Worm (Caenorhabditis elegans): ENCODE measurements around the gene F58E6.8.

Gene F58E6.8

DNA sequence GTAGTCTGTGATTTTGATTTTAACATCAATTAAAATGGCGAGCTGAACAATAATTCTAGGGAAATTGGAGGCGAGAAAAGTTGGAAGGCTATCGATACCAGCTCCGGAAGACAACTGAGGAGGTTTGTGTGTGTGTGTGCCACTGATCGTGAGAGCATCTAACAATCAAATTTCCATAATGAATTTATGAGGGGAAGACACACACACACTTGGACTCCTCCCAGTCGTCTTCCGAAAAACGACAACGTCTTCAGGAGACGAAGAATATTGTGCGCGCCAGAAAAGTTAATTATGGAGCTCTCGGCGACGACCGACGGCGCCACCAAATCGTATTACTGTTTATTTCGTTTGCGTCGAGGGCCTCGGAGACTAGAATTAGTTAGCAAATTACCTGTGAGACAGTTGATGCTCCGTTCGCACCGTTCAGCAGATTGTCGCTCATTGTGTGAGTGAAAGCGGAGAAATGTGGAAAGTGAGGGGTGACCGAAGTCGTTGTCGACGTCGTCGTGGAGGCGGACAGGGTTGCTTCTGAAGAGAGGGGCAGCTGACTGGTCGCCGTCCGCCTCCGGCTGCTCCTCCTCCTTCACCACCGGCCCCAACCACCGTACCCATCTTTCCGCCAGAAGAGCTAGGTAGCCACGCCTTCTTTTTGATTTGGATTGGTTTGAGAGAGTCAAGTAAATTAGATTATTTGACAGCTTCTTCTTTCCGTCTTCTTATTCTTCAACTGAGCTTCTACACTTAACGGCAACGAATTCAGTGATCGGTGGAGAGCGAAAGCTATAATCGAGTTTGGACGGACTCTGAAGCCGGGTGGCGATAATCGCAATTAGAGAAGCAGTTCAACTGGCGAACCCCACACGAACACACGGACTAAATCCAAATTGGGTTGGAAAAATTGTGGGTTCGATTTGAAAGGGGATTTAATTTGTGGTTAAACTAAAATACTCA lies 13.5 kb upstream of the F58E6.8 start, which contains the start of gene unc-42:
Gene unc-42 (minus strand): TSS at position 564 of the 951 bp plus-strand sequence.
- TF ChIP-seq ztf-23 (GFP tag; IDR thresholded peaks at IDR 0.05) (no peak), med-1 (GFP tag; optimal IDR thresholded peaks at IDR 0.05; ENCODE audit: insufficient read depth) (no peak), flt-1 (GFP tag; IDR thresholded peaks at IDR 0.05) (0 out of 2 replicates have a peak, but pooled peaks have one; percentile 27)

- no peak for TF ChIP-seq med-1 (GFP tag; optimal IDR thresholded peaks at IDR 0.05; ENCODE audit: insufficient read depth)
- TF ChIP-seq klf-2 (GFP tag; conservative IDR thresholded peaks at IDR 0.05), result no peak
- no peak for TF ChIP-seq ref-1 (GFP tag; conservative IDR thresholded peaks at IDR 0.05)
- no peak for TF ChIP-seq tab-1 (GFP tag; IDR thresholded peaks at IDR 0.05)
- no peak for TF ChIP-seq flt-1 (GFP tag; IDR thresholded peaks at IDR 0.05)
- TF ChIP-seq T22C8.4 (GFP tag; IDR thresholded peaks at IDR 0.05), result no peak
- no peak for TF ChIP-seq ztf-23 (GFP tag; IDR thresholded peaks at IDR 0.05)
- no peak for TF ChIP-seq ztf-29 (GFP tag; IDR thresholded peaks at IDR 0.05)
- TF ChIP-seq cog-1 (tag; optimal IDR thresholded peaks at IDR 0.05), result no peak
Measured at ce11 chrV:9767941-9768340, 12.3 kb upstream of the F58E6.8 start.

- TF ChIP-seq ref-1 (GFP tag; conservative IDR thresholded peaks at IDR 0.05) (no peak), ztf-29 (GFP tag; IDR thresholded peaks at IDR 0.05) (no peak), flt-1 (GFP tag; IDR thresholded peaks at IDR 0.05) (no peak), klf-2 (GFP tag; conservative IDR thresholded peaks at IDR 0.05) (no peak), med-1 (GFP tag; optimal IDR thresholded peaks at IDR 0.05; ENCODE audit: insufficient read depth) (no peak), tab-1 (GFP tag; IDR thresholded peaks at IDR 0.05) (no peak), cog-1 (tag; optimal IDR thresholded peaks at IDR 0.05) (no peak), T22C8.4 (GFP tag; IDR thresholded peaks at IDR 0.05) (no peak), ztf-23 (GFP tag; IDR thresholded peaks at IDR 0.05) (no peak)
Measured at ce11 chrV:9765622-9766021, 10.0 kb upstream of the F58E6.8 start.

DNA sequence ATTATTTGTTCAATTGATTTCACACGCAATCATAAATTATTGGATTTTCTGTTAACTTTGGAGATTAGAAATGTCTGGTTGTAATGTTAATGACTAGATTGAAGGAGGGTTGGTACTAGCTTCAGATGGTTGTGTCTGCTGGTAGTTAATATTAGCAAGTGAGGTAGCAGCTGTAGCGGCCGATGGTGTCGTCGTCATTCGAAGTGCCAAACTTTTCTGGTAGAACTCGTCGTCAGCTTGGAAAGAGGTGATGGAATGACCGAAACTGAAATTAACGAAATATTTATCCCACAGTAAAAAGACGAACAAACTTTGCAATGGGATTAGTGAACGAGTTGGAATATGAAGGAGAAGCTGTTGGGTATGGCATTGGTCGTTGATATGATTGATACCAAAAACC lies 8.9 kb upstream of the F58E6.8 start:
- TF ChIP-seq flt-1 (GFP tag; IDR thresholded peaks at IDR 0.05) (no peak), cog-1 (tag; optimal IDR thresholded peaks at IDR 0.05) (no peak), ref-1 (GFP tag; conservative IDR thresholded peaks at IDR 0.05) (no peak), klf-2 (GFP tag; conservative IDR thresholded peaks at IDR 0.05) (no peak), T22C8.4 (GFP tag; IDR thresholded peaks at IDR 0.05) (no peak), ztf-29 (GFP tag; IDR thresholded peaks at IDR 0.05) (no peak), ztf-23 (GFP tag; IDR thresholded peaks at IDR 0.05) (no peak), med-1 (GFP tag; optimal IDR thresholded peaks at IDR 0.05; ENCODE audit: insufficient read depth) (no peak), tab-1 (GFP tag; IDR thresholded peaks at IDR 0.05) (no peak)

- TF ChIP-seq T22C8.4 (GFP tag; IDR thresholded peaks at IDR 0.05), result no peak
- no peak for TF ChIP-seq med-1 (GFP tag; optimal IDR thresholded peaks at IDR 0.05; ENCODE audit: insufficient read depth)
- TF ChIP-seq klf-2 (GFP tag; conservative IDR thresholded peaks at IDR 0.05), result no peak
- no peak for TF ChIP-seq tab-1 (GFP tag; IDR thresholded peaks at IDR 0.05)
- TF ChIP-seq cog-1 (tag; optimal IDR thresholded peaks at IDR 0.05), result no peak
- no peak for TF ChIP-seq ztf-29 (GFP tag; IDR thresholded peaks at IDR 0.05)
- no peak for TF ChIP-seq flt-1 (GFP tag; IDR thresholded peaks at IDR 0.05)
- TF ChIP-seq ref-1 (GFP tag; conservative IDR thresholded peaks at IDR 0.05), result no peak
- TF ChIP-seq ztf-23 (GFP tag; IDR thresholded peaks at IDR 0.05), result no peak
Measured at ce11 chrV:9763759-9764158, 8.1 kb upstream of the F58E6.8 start.

DNA sequence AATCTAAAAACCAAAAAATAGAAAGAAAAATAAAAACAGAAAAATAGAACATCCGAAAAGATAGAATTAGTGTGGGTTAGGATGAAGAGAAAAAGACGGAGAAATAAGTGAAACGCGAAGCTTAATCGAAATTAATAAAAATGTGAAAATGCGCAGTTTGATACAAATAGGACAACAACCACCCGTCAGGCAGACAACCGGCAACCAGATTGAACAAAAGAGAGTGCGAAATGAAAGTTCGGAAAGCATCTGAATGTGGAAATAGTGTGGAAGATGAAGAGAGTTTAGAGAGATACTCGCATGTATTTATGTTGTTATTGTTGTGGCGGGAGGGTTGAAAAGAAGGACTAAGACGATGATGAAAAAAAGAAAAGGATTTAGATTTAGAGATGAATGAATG lies 2.8 kb upstream of the F58E6.8 start:
- TF ChIP-seq cog-1 (tag; optimal IDR thresholded peaks at IDR 0.05), result no peak
- no peak for TF ChIP-seq flt-1 (GFP tag; IDR thresholded peaks at IDR 0.05)
- no peak for TF ChIP-seq T22C8.4 (GFP tag; IDR thresholded peaks at IDR 0.05)
- no peak for TF ChIP-seq tab-1 (GFP tag; IDR thresholded peaks at IDR 0.05)
- TF ChIP-seq ztf-23 (GFP tag; IDR thresholded peaks at IDR 0.05), result no peak
- TF ChIP-seq med-1 (GFP tag; optimal IDR thresholded peaks at IDR 0.05; ENCODE audit: insufficient read depth), result no peak
- TF ChIP-seq klf-2 (GFP tag; conservative IDR thresholded peaks at IDR 0.05), result no peak
- no peak for TF ChIP-seq ref-1 (GFP tag; conservative IDR thresholded peaks at IDR 0.05)
- no peak for TF ChIP-seq ztf-29 (GFP tag; IDR thresholded peaks at IDR 0.05)

DNA sequence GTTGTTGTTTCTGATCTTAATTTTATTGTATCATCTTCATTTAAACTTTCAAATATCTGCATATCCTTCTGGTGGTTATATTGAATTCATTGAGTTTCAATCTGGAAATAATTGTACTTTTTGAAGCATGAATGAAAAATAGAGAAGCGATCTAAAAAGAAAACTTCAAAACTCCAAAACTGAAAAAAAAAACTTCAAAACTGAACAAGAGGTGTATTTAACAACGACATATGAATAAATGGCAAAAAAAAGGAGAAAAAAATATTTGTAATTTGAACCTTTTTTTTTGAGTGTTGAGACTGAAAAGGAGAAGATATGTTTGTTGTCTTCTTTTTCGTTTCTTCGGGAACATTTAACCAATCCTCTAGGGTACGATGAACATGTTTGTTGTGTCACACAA lies 2.3 kb upstream of the F58E6.8 start, which contains the start of gene F58E6.11:
Gene F58E6.11 (minus strand): TSS at position 101 of the 400 bp plus-strand sequence.
- TF ChIP-seq flt-1 (GFP tag; IDR thresholded peaks at IDR 0.05), result no peak
- TF ChIP-seq ztf-23 (GFP tag; IDR thresholded peaks at IDR 0.05), result no peak
- no peak for TF ChIP-seq ref-1 (GFP tag; conservative IDR thresholded peaks at IDR 0.05)
- TF ChIP-seq med-1 (GFP tag; optimal IDR thresholded peaks at IDR 0.05; ENCODE audit: insufficient read depth), result no peak
- no peak for TF ChIP-seq tab-1 (GFP tag; IDR thresholded peaks at IDR 0.05)

DNA sequence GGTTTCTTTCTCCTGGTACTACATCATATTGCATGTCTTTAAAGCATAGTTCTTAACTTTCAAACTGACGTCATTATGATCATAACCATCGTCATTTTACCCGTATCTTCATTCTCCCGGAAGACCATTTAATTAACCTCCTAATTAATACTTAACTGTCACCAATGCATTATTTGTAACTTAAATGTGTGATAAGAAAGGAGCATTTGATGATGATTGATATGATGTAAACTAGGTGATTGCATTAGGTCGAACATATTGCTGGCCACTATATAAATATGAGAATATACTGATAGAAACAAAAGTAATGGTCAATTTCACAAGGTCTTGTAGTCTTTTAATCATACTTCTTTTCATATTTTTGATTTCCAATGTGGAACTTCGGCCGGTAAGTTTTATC lies 617 bp upstream of the F58E6.8 start, which contains the start of gene hrg-3:
Gene hrg-3 (plus strand): TSS at position 227 of the 400 bp plus-strand sequence.
- TF ChIP-seq ref-1 (GFP tag; conservative IDR thresholded peaks at IDR 0.05) (no peak), klf-2 (GFP tag; conservative IDR thresholded peaks at IDR 0.05) (no peak), cog-1 (tag; optimal IDR thresholded peaks at IDR 0.05) (no peak), T22C8.4 (GFP tag; IDR thresholded peaks at IDR 0.05) (no peak), flt-1 (GFP tag; IDR thresholded peaks at IDR 0.05) (no peak), med-1 (GFP tag; optimal IDR thresholded peaks at IDR 0.05; ENCODE audit: insufficient read depth) (no peak), ztf-29 (GFP tag; IDR thresholded peaks at IDR 0.05) (no peak), tab-1 (GFP tag; IDR thresholded peaks at IDR 0.05) (no peak), ztf-23 (GFP tag; IDR thresholded peaks at IDR 0.05) (no peak)

ce11 chrV:9754459-9754858 lies 1.2 kb downstream of the F58E6.8 start, which contains the start of gene F58E6.5:
Gene F58E6.5 (minus strand): TSS chrV:9754559.
- TF ChIP-seq tab-1 (GFP tag; IDR thresholded peaks at IDR 0.05), result no peak
- no peak for TF ChIP-seq ref-1 (GFP tag; conservative IDR thresholded peaks at IDR 0.05)
- TF ChIP-seq ztf-23 (GFP tag; IDR thresholded peaks at IDR 0.05), result no peak
- no peak for TF ChIP-seq flt-1 (GFP tag; IDR thresholded peaks at IDR 0.05)
- TF ChIP-seq cog-1 (tag; optimal IDR thresholded peaks at IDR 0.05), result no peak
- no peak for TF ChIP-seq T22C8.4 (GFP tag; IDR thresholded peaks at IDR 0.05)
- no peak for TF ChIP-seq ztf-29 (GFP tag; IDR thresholded peaks at IDR 0.05)
- no peak for TF ChIP-seq klf-2 (GFP tag; conservative IDR thresholded peaks at IDR 0.05)
- no peak for TF ChIP-seq med-1 (GFP tag; optimal IDR thresholded peaks at IDR 0.05; ENCODE audit: insufficient read depth)

Measured in whole organism, midembryonic.